Fruit fly (Drosophila melanogaster) whole organism, embryonic: ENCODE measurements around the gene CG4597.

Experiments
- B-H2 ChIP-seq: fragments of 200-800 bp; sonication (Bioruptor generic); optimal IDR thresholded peaks from 2 replicates; lab custom pipeline; 2018; ENCODE audit warnings: missing biosample characterization, mild to moderate bottlenecking, missing genetic modification characterization
- Bgb ChIP-seq: fragments of 200-800 bp; sonication (Bioruptor generic); IDR thresholded peaks from 2 replicates; pipeline ENCODE4 v1.3.6; 2022; ENCODE audit warnings: missing biosample characterization, missing genetic modification characterization; ENCODE audit not compliant: partially characterized antibody
- CG10462 ChIP-seq: fragments of 200-800 bp; sonication (Bioruptor generic); optimal IDR thresholded peaks from 2 replicates; lab custom pipeline; 2016; ENCODE audit warnings: missing biosample characterization, missing genetic modification characterization
- CG10543 ChIP-seq: fragments of 200-800 bp; sonication (Bioruptor generic); optimal IDR thresholded peaks from 3 replicates; lab custom pipeline; 2017; ENCODE audit warnings: missing biosample characterization, mild to moderate bottlenecking, missing genetic modification characterization, moderate library complexity
- CG10654 ChIP-seq: fragments of 200-800 bp; sonication (Bioruptor generic); optimal IDR thresholded peaks from 2 replicates; lab custom pipeline; 2016; ENCODE audit warnings: missing biosample characterization, missing genetic modification characterization
- CG12299 ChIP-seq: fragments of 200-800 bp; sonication (Bioruptor generic); optimal IDR thresholded peaks from 2 replicates; lab custom pipeline; 2018; ENCODE audit warnings: missing biosample characterization, mild to moderate bottlenecking, missing genetic modification characterization
- CG12744 ChIP-seq: fragments of 200-800 bp; sonication (Bioruptor generic); optimal IDR thresholded peaks from 2 replicates; lab custom pipeline; 2016; ENCODE audit warnings: missing biosample characterization, missing genetic modification characterization
- CG13287 ChIP-seq: fragments of 200-800 bp; sonication (Bioruptor generic); IDR thresholded peaks from 2 replicates; pipeline ENCODE4 v1.3.6; 2022; ENCODE audit warnings: missing biosample characterization, missing genetic modification characterization; ENCODE audit not compliant: partially characterized antibody
- CG13624 ChIP-seq: fragments of 200-800 bp; sonication (Bioruptor generic); optimal IDR thresholded peaks from 2 replicates; lab custom pipeline; 2016; ENCODE audit warnings: missing biosample characterization, missing genetic modification characterization
- CG15479 ChIP-seq: fragments of 200-800 bp; sonication (Bioruptor generic); optimal IDR thresholded peaks from 3 replicates; lab custom pipeline; 2019; ENCODE audit warnings: missing biosample characterization, mild to moderate bottlenecking, missing genetic modification characterization, moderate library complexity
- CG2120 ChIP-seq: fragments of 200-800 bp; sonication (Bioruptor generic); optimal IDR thresholded peaks from 3 replicates; lab custom pipeline; 2016; ENCODE audit warnings: missing biosample characterization, missing genetic modification characterization
- CG2129 ChIP-seq: fragments of 200-800 bp; sonication (Bioruptor generic); IDR thresholded peaks from 2 replicates; pipeline ENCODE4 v1.3.6; 2022; ENCODE audit warnings: missing biosample characterization, missing genetic modification characterization; ENCODE audit not compliant: partially characterized antibody
- CG32532 ChIP-seq: fragments of 200-800 bp; sonication (Bioruptor generic); IDR thresholded peaks from 2 replicates; pipeline ENCODE4 v1.3.6; 2022; ENCODE audit warnings: missing biosample characterization, missing genetic modification characterization
- CG34224 ChIP-seq: fragments of 200-800 bp; sonication (Bioruptor generic); IDR thresholded peaks from 3 replicates; pipeline ENCODE4 v1.3.6; 2022; ENCODE audit warnings: missing biosample characterization, missing genetic modification characterization; ENCODE audit not compliant: partially characterized antibody
- CG34422 ChIP-seq: fragments of 200-800 bp; sonication (Bioruptor generic); IDR thresholded peaks from 3 replicates; pipeline ENCODE4 v1.3.6; 2022; ENCODE audit warnings: missing biosample characterization, missing genetic modification characterization
- CG6654 ChIP-seq: fragments of 200-800 bp; sonication (Bioruptor generic); optimal IDR thresholded peaks from 2 replicates; lab custom pipeline; 2017; ENCODE audit warnings: missing biosample characterization, mild to moderate bottlenecking, missing genetic modification characterization
- CG6791 ChIP-seq: fragments of 200-800 bp; sonication (Bioruptor generic); IDR thresholded peaks from 3 replicates; pipeline ENCODE4 v1.3.6; 2022; ENCODE audit warnings: missing biosample characterization, missing genetic modification characterization; ENCODE audit not compliant: partially characterized antibody
- CG7839 ChIP-seq: fragments of 200-800 bp; sonication (Bioruptor generic); optimal IDR thresholded peaks from 3 replicates; lab custom pipeline; 2018; ENCODE audit warnings: missing biosample characterization, mild to moderate bottlenecking, missing genetic modification characterization, moderate library complexity
- CG8765 ChIP-seq: fragments of 200-800 bp; sonication (Bioruptor generic); IDR thresholded peaks from 2 replicates; pipeline ENCODE4 v1.3.6; 2022; ENCODE audit warnings: missing biosample characterization, missing genetic modification characterization
- CG9817 ChIP-seq: fragments of 200-800 bp; sonication (Bioruptor generic); optimal IDR thresholded peaks from 2 replicates; lab custom pipeline; 2018; ENCODE audit warnings: missing biosample characterization, mild to moderate bottlenecking, missing genetic modification characterization, moderate library complexity
- CG9932 ChIP-seq: fragments of 200-800 bp; sonication (Bioruptor generic); IDR thresholded peaks from 2 replicates; pipeline ENCODE4 v1.3.6; 2022; ENCODE audit warnings: missing biosample characterization, missing genetic modification characterization
- CkIIα-i1 ChIP-seq: fragments of 200-800 bp; sonication (Bioruptor generic); IDR thresholded peaks from 2 replicates; pipeline ENCODE4 v1.3.6; 2022; ENCODE audit warnings: missing biosample characterization, missing genetic modification characterization
- Dad ChIP-seq: fragments of 200-800 bp; sonication (Bioruptor generic); optimal IDR thresholded peaks from 3 replicates; lab custom pipeline; 2016; ENCODE audit warnings: missing biosample characterization, missing genetic modification characterization
- HLH54F ChIP-seq: fragments of 200-800 bp; sonication (Bioruptor generic); optimal IDR thresholded peaks from 3 replicates; lab custom pipeline; 2016; ENCODE audit warnings: missing biosample characterization, missing genetic modification characterization
- Lim3 ChIP-seq: fragments of 200-800 bp; sonication (Bioruptor generic); IDR thresholded peaks from 2 replicates; pipeline ENCODE4 v1.3.6; 2022; ENCODE audit warnings: missing biosample characterization, missing genetic modification characterization
- Max ChIP-seq: fragments of 200-800 bp; sonication (Bioruptor generic); optimal IDR thresholded peaks from 2 replicates; lab custom pipeline; 2016; ENCODE audit warnings: missing biosample characterization, mild to moderate bottlenecking, missing genetic modification characterization
- Neu2 ChIP-seq: fragments of 200-800 bp; sonication (Bioruptor generic); optimal IDR thresholded peaks from 3 replicates; lab custom pipeline; 2016; ENCODE audit warnings: missing biosample characterization, missing genetic modification characterization, borderline replicate concordance
- Rfx ChIP-seq: fragments of 200-800 bp; sonication (Bioruptor generic); IDR thresholded peaks from 2 replicates; pipeline ENCODE4 v1.3.6; 2022; ENCODE audit warnings: missing biosample characterization, missing genetic modification characterization
- Sin3A ChIP-seq: fragments of >200 bp; optimal IDR thresholded peaks from 2 replicates; lab custom pipeline; 2018
- az2 ChIP-seq: fragments of 200-800 bp; sonication (Bioruptor generic); optimal IDR thresholded peaks from 3 replicates; lab custom pipeline; 2016; ENCODE audit warnings: missing biosample characterization, missing genetic modification characterization
- chinmo ChIP-seq: fragments of 200-800 bp; sonication (Bioruptor generic); IDR thresholded peaks from 4 replicates; pipeline ENCODE4 v1.3.6; 2022; ENCODE audit warnings: missing biosample characterization, missing genetic modification characterization; ENCODE audit not compliant: partially characterized antibody
- dm ChIP-seq: fragments of 200-800 bp; sonication (Bioruptor generic); optimal IDR thresholded peaks from 3 replicates; lab custom pipeline; 2016; ENCODE audit warnings: missing biosample characterization, missing genetic modification characterization
- eyg ChIP-seq: fragments of 200-800 bp; sonication (Bioruptor generic); optimal IDR thresholded peaks from 3 replicates; lab custom pipeline; 2016; ENCODE audit warnings: missing biosample characterization, missing genetic modification characterization
- her ChIP-seq: fragments of 200-800 bp; sonication (Bioruptor generic); optimal IDR thresholded peaks from 2 replicates; lab custom pipeline; 2016; ENCODE audit warnings: missing biosample characterization, missing genetic modification characterization
- kni ChIP-seq: fragments of 200-800 bp; sonication (Bioruptor generic); optimal IDR thresholded peaks from 3 replicates; lab custom pipeline; 2017; ENCODE audit warnings: mild to moderate bottlenecking, missing biosample characterization, missing genetic modification reagents, missing genetic modification characterization
- lilli ChIP-seq: fragments of 200-800 bp; sonication (Bioruptor generic); optimal IDR thresholded peaks from 3 replicates; lab custom pipeline; 2016; ENCODE audit warnings: missing biosample characterization, missing genetic modification characterization
- nmo ChIP-seq: fragments of 200-800 bp; sonication (Bioruptor generic); optimal IDR thresholded peaks from 2 replicates; lab custom pipeline; 2018; ENCODE audit warnings: missing biosample characterization, mild to moderate bottlenecking, missing genetic modification characterization, moderate library complexity
- pzg ChIP-seq: fragments of 200-800 bp; sonication (Bioruptor generic); optimal IDR thresholded peaks from 3 replicates; lab custom pipeline; 2018; ENCODE audit warnings: missing biosample characterization, mild to moderate bottlenecking, missing genetic modification characterization, moderate library complexity
- row ChIP-seq: fragments of 200-800 bp; sonication (Bioruptor generic); IDR thresholded peaks from 3 replicates; pipeline ENCODE4 v1.3.6; 2022; ENCODE audit warnings: missing biosample characterization, missing genetic modification characterization
- sd ChIP-seq: fragments of 200-800 bp; sonication (Bioruptor generic); optimal IDR thresholded peaks from 3 replicates; lab custom pipeline; 2018; ENCODE audit warnings: missing biosample characterization, mild to moderate bottlenecking, missing genetic modification characterization, moderate library complexity
- sens ChIP-seq: fragments of 200-800 bp; sonication (Bioruptor generic); peaks from one replicate; lab custom pipeline; 2016; ENCODE audit warnings: missing biosample characterization, missing genetic modification characterization
- stwl ChIP-seq: fragments of 200-800 bp; sonication (Bioruptor generic); optimal IDR thresholded peaks from 3 replicates; lab custom pipeline; 2018; ENCODE audit warnings: missing biosample characterization, mild to moderate bottlenecking, missing genetic modification characterization, moderate library complexity
- sug ChIP-seq: fragments of 200-800 bp; optimal IDR thresholded peaks from 2 replicates; lab custom pipeline; 2019; ENCODE audit warnings: missing biosample characterization, mild to moderate bottlenecking, missing genetic modification characterization, moderate library complexity
- tio ChIP-seq: fragments of 200-800 bp; sonication (Bioruptor generic); optimal IDR thresholded peaks from 2 replicates; lab custom pipeline; 2017; ENCODE audit warnings: missing biosample characterization, missing genetic modification characterization, inconsistent platforms
- trem ChIP-seq: fragments of 200-800 bp; optimal IDR thresholded peaks from 3 replicates; lab custom pipeline; 2019; ENCODE audit warnings: missing biosample characterization, mild to moderate bottlenecking, missing genetic modification characterization, moderate library complexity
- ttk ChIP-seq: fragments of 200-800 bp; sonication (Bioruptor generic); IDR thresholded peaks from 2 replicates; pipeline ENCODE4 v2.1.2; 2022; ENCODE audit warnings: missing biosample characterization, missing genetic modification characterization
- vnd ChIP-seq: fragments of 200-800 bp; sonication (Bioruptor generic); IDR thresholded peaks from 3 replicates; pipeline ENCODE4 v1.3.6; 2022; ENCODE audit warnings: missing biosample characterization, missing genetic modification characterization; ENCODE audit not compliant: partially characterized antibody
- zen ChIP-seq: fragments of 200-800 bp; sonication (Bioruptor generic); optimal IDR thresholded peaks from 3 replicates; lab custom pipeline; 2018; ENCODE audit warnings: missing biosample characterization, mild to moderate bottlenecking, missing genetic modification characterization, moderate library complexity

The CG4597 gene

DNA sequence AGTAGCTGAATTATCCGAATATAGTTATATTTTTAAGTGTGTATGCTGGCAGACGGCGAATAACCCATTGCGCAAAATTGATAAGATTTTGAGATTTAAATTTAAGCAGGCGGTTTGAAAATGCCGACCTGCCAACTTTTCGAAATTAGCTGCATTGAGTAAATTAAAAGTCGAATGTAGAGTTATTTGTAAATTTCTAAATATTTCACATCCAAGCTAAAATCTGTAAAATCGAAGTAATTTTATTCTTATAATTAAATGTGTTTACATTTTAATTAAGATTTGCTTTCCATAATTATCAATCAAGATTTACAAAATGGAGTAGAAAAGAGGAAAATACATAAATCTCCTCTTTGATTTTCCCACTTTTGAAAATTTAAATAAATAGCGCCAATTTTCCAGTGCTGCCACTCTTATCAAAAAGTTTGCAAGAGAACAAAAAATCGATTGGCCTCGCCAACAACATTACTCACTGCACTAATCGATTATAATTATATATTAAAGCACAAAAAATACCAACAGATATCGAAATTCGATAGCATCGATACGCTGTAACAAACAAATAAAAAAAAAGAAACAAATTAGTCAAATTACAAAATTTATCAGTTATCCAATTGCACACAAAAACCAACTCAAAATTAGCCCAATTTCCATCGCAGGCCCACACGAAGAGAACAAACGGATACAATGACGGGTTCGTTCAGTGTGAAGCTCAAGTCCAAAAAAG, 4.6 kb downstream of the CG4597 start, which contains the start of gene Yod1 (continued):
- TF ChIP-seq az2 (GFP tag; lab: Kevin White, UChicago): no peak
- no peak for TF ChIP-seq CG7839
- no peak for TF ChIP-seq B-H2 (GFP tag; lab: Kevin White, UChicago)
- TF ChIP-seq her (GFP tag; lab: Kevin White, UChicago): no peak
- TF ChIP-seq CG10543 (GFP tag; lab: Kevin White, UChicago): no peak
- peak; percentile 98 for TF ChIP-seq trem (tag; lab: Kevin White, UChicago)
- no peak for TF ChIP-seq Neu2 (GFP tag; lab: Kevin White, UChicago)
- no peak for TF ChIP-seq CG10654 (GFP tag; lab: Kevin White, UChicago)
- no peak for TF ChIP-seq ttk
- TF ChIP-seq sens: peak; percentile 75
- no peak for TF ChIP-seq CG12744 (GFP tag; lab: Kevin White, UChicago)
- no peak for TF ChIP-seq CG6654 (GFP tag; lab: Kevin White, UChicago)
- no peak for TF ChIP-seq CG8765 (GFP tag; lab: Robert Waterston, UW)
- no peak for TF ChIP-seq Max
- no peak for TF ChIP-seq CG15479 (GFP tag; lab: Kevin White, UChicago)
- peak; percentile 79 for TF ChIP-seq vnd (GFP tag; lab: Robert Waterston, UW)
- TF ChIP-seq sug (tag; lab: Kevin White, UChicago): no peak

DNA sequence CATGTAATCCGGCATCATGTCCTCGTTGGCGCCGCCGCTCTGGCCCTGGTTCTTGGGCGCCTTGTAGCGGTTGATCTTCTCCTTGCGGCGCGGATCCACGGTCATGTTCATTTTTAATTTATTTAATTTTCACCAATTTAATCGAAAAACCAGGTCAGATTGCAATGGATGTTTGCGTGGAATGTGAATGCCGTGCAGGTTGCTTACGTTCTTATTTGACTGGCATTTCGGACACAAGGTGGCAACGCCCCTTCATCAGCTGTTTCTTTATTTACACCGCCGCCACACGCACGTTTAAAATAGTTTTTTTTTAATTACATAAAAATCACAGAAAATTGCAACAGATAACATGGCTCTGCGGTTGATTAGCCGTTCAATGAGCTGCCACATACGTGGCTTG, 6.8 kb downstream of the CG4597 start, which contains the start of the genes CG10674 and CG4611:
Gene CG10674, minus strand, starts transcription at position 170 of the 400 bp plus-strand sequence.
Gene CG4611, plus strand, starts transcription at position 254 of the 400 bp plus-strand sequence.
- TF ChIP-seq Sin3A (lab: Kevin White, UChicago) (peak; percentile 28), Bgb (GFP tag; lab: Robert Waterston, UW) (peak; percentile 27; the same call in 1 of the 2 replicates), CG32532 (GFP tag; lab: Robert Waterston, UW) (0 out of 2 replicates have a peak, but pooled peaks have one; percentile 8), dm (GFP tag; lab: Kevin White, UChicago) (peak; percentile 51), lilli (GFP tag; lab: Kevin White, UChicago) (no peak), CG13624 (GFP tag; lab: Kevin White, UChicago) (peak; percentile 6), CG6791 (GFP tag; lab: Robert Waterston, UW) (0 out of 3 replicates have a peak, but pooled peaks have one; percentile 18), sd (peak; percentile 68), CG9817 (tag; lab: Kevin White, UChicago) (no peak), pzg (GFP tag; lab: Kevin White, UChicago) (peak; percentile 60), CG10462 (GFP tag; lab: Kevin White, UChicago) (no peak), CG13287 (GFP tag; lab: Robert Waterston, UW) (peak; percentile 39), Dad (peak; percentile 13), stwl (peak; percentile 39), CG34422 (GFP tag; lab: Robert Waterston, UW) (peak; percentile 33; the same call in 1 of the 3 replicates), eyg (GFP tag; lab: Kevin White, UChicago) (no peak), zen (no peak), CG9932 (GFP tag; lab: Robert Waterston, UW) (no peak), chinmo (GFP tag; lab: Robert Waterston, UW) (0 out of 4 replicates have a peak, but pooled peaks have one; percentile 9), Rfx (GFP tag; lab: Robert Waterston, UW) (peak; percentile 24; the same call in 1 of the 2 replicates), trem (tag; lab: Kevin White, UChicago) (peak; percentile 20), tio (GFP tag; lab: Kevin White, UChicago) (no peak), CG12299 (tag; lab: Kevin White, UChicago) (no peak), kni (no peak), nmo (GFP tag; lab: Kevin White, UChicago) (no peak), CG2129 (GFP tag; lab: Robert Waterston, UW) (no peak), CG2120 (GFP tag; lab: Kevin White, UChicago) (peak; percentile 28), CG34224 (GFP tag; lab: Robert Waterston, UW) (0 out of 3 replicates have a peak, but pooled peaks have one; percentile 14), row (GFP tag; lab: Robert Waterston, UW) (peak; percentile 48), Lim3 (no peak), HLH54F (GFP tag; lab: Kevin White, UChicago) (no peak), CkIIα-i1 (GFP tag; lab: Robert Waterston, UW) (no peak)
